Worm (Caenorhabditis elegans) whole organism, L1 larva: Measurements from ENCODE around the gene F57B1.6.

Source experiments
- dsc-1 ChIP-seq: sonication (generic microtip); optimal IDR thresholded peaks from 2 replicates; lab custom pipeline; 2016; ENCODE audit warnings: mild to moderate bottlenecking, missing genetic modification characterization, missing compliant biosample characterization
- zag-1 ChIP-seq: fragments of 150-350 bp; optimal IDR thresholded peaks from 2 replicates; lab custom pipeline; 2014; ENCODE audit warnings: missing biosample characterization, missing genetic modification characterization

DNA sequence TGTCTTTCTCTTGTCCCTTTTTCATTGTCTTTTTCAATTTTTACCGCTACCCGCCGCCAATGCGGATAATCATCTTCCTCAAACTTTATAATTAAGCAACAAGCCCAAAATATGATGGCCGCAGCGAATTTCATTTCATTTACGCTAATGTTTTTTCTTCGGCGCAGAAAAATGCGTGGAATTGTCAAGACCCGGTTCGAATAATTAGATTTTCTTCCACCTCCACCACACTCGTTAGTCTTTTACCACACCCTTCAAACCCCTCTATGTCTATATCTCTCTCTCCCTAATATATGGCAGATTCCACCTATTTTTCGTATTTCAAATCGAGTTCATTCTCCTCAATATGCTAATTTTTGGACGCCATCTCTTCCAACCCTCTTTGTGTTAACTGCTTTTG is 38.9 kb upstream of the F57B1.6 start:
- TF ChIP-seq dsc-1 (tag; lab: Kevin White, UChicago), result no peak
- TF ChIP-seq zag-1 (tag; lab: Kevin White, UChicago), result no peak
